Fruit fly (Drosophila melanogaster) whole organism, embryonic: Measurements from ENCODE around the gene Or9a.

ENCODE experiments used
- Abd-B ChIP-seq: fragments of 200-800 bp; sonication (Bioruptor generic); optimal IDR thresholded peaks from 2 replicates; lab custom pipeline; 2018; ENCODE audit warnings: missing biosample characterization, mild to moderate bottlenecking, missing genetic modification characterization, moderate library complexity
- B-H2 ChIP-seq: fragments of 200-800 bp; sonication (Bioruptor generic); optimal IDR thresholded peaks from 2 replicates; lab custom pipeline; 2018; ENCODE audit warnings: missing biosample characterization, mild to moderate bottlenecking, missing genetic modification characterization
- BEAF-32 ChIP-seq: fragments of 200-800 bp; sonication (Bioruptor generic); optimal IDR thresholded peaks from 3 replicates; lab custom pipeline; 2017; ENCODE audit warnings: missing biosample characterization, missing genetic modification characterization, mild to moderate bottlenecking, moderate library complexity, missing genetic modification reagents
- Blimp-1 ChIP-seq: fragments of 200-800 bp; sonication (Bioruptor generic); optimal IDR thresholded peaks from 3 replicates; lab custom pipeline; 2018; ENCODE audit warnings: missing biosample characterization, missing genetic modification characterization, mild to moderate bottlenecking, moderate library complexity, missing genetic modification reagents
- CG10543 ChIP-seq: fragments of 200-800 bp; sonication (Bioruptor generic); optimal IDR thresholded peaks from 3 replicates; lab custom pipeline; 2017; ENCODE audit warnings: missing biosample characterization, mild to moderate bottlenecking, missing genetic modification characterization, moderate library complexity
- CG10959 ChIP-seq: fragments of 200-800 bp; sonication (Bioruptor generic); IDR thresholded peaks from 2 replicates; pipeline ENCODE4 v1.3.6; 2022; ENCODE audit warnings: missing biosample characterization, missing genetic modification characterization
- CG12155 ChIP-seq: fragments of 200-800 bp; sonication (Bioruptor generic); optimal IDR thresholded peaks from 3 replicates; lab custom pipeline; 2016; ENCODE audit warnings: missing biosample characterization, missing genetic modification characterization
- CG12219 ChIP-seq: fragments of 200-800 bp; sonication (Bioruptor generic); optimal IDR thresholded peaks from 3 replicates; lab custom pipeline; 2018; ENCODE audit warnings: missing biosample characterization, mild to moderate bottlenecking, missing genetic modification characterization
- CG13287 ChIP-seq: fragments of 200-800 bp; sonication (Bioruptor generic); IDR thresholded peaks from 2 replicates; pipeline ENCODE4 v1.3.6; 2022; ENCODE audit warnings: missing biosample characterization, missing genetic modification characterization; ENCODE audit not compliant: partially characterized antibody
- CG13296 ChIP-seq: fragments of 200-800 bp; sonication (Bioruptor generic); optimal IDR thresholded peaks from 3 replicates; lab custom pipeline; 2018; ENCODE audit warnings: missing biosample characterization, mild to moderate bottlenecking, missing genetic modification characterization
- CG13624 ChIP-seq: fragments of 200-800 bp; sonication (Bioruptor generic); optimal IDR thresholded peaks from 2 replicates; lab custom pipeline; 2016; ENCODE audit warnings: missing biosample characterization, missing genetic modification characterization
- CG14860 ChIP-seq: fragments of 200-800 bp; sonication (Bioruptor generic); IDR thresholded peaks from 3 replicates; pipeline ENCODE4 v1.3.6; 2022; ENCODE audit warnings: missing biosample characterization, missing genetic modification characterization; ENCODE audit not compliant: partially characterized antibody
- CG1647 ChIP-seq: fragments of 200-800 bp; sonication (Bioruptor generic); optimal IDR thresholded peaks from 3 replicates; lab custom pipeline; 2016; ENCODE audit warnings: missing biosample characterization, missing genetic modification characterization
- CG17612 ChIP-seq: fragments of 200-800 bp; sonication (Bioruptor generic); IDR thresholded peaks from 2 replicates; pipeline ENCODE4 v1.3.6; 2022; ENCODE audit warnings: missing biosample characterization, missing genetic modification characterization
- CG17829 ChIP-seq: fragments of 200-800 bp; optimal IDR thresholded peaks from 2 replicates; lab custom pipeline; 2019; ENCODE audit warnings: missing biosample characterization, mild to moderate bottlenecking, missing genetic modification characterization, moderate library complexity
- CG18619 ChIP-seq: fragments of 200-800 bp; sonication (Bioruptor generic); optimal IDR thresholded peaks from 3 replicates; lab custom pipeline; 2017; ENCODE audit warnings: missing biosample characterization, mild to moderate bottlenecking, missing genetic modification characterization
- CG2116 ChIP-seq: fragments of 200-800 bp; sonication (Bioruptor generic); optimal IDR thresholded peaks from 3 replicates; lab custom pipeline; 2018; ENCODE audit warnings: missing biosample characterization, mild to moderate bottlenecking, missing genetic modification characterization
- CG8924 ChIP-seq: fragments of 200-800 bp; optimal IDR thresholded peaks from 3 replicates; lab custom pipeline; 2019; ENCODE audit warnings: missing biosample characterization, mild to moderate bottlenecking, missing genetic modification characterization, moderate library complexity
- CG9727 ChIP-seq: fragments of 200-800 bp; sonication (Bioruptor generic); optimal IDR thresholded peaks from 3 replicates; lab custom pipeline; 2017; ENCODE audit warnings: missing biosample characterization, mild to moderate bottlenecking, missing genetic modification characterization
- CG9932 ChIP-seq: fragments of 200-800 bp; sonication (Bioruptor generic); IDR thresholded peaks from 2 replicates; pipeline ENCODE4 v1.3.6; 2022; ENCODE audit warnings: missing biosample characterization, missing genetic modification characterization
- Dip3 ChIP-seq: fragments of 200-800 bp; sonication (Bioruptor generic); optimal IDR thresholded peaks from 3 replicates; lab custom pipeline; 2016; ENCODE audit warnings: missing biosample characterization, missing genetic modification characterization
- Hr78 ChIP-seq, 2 experiments: fragments of 200-800 bp in 1 of 2; fragments of >200 bp in 1 of 2; sonication (Bioruptor generic) in 1 of 2; optimal IDR thresholded peaks; 2 replicates each; lab custom pipeline; 2017 to 2019; ENCODE audit warnings: missing biosample characterization in 2 of 2, missing genetic modification characterization in 2 of 2, mild to moderate bottlenecking in 1 of 2, moderate library complexity in 1 of 2
- Kr ChIP-seq: fragments of 200-800 bp; sonication (Bioruptor generic); optimal IDR thresholded peaks from 2 replicates; lab custom pipeline; 2017; ENCODE audit warnings: missing biosample characterization, mild to moderate bottlenecking, missing genetic modification characterization
- NC2β ChIP-seq: fragments of 200-800 bp; sonication (Bioruptor generic); optimal IDR thresholded peaks from 2 replicates; lab custom pipeline; 2016; ENCODE audit warnings: missing biosample characterization, missing genetic modification characterization
- PHDP ChIP-seq: fragments of 200-800 bp; sonication (Bioruptor generic); optimal IDR thresholded peaks from 3 replicates; lab custom pipeline; 2018; ENCODE audit warnings: missing biosample characterization, mild to moderate bottlenecking, missing genetic modification characterization, moderate library complexity
- Spps ChIP-seq: fragments of 200-800 bp; sonication (Bioruptor generic); optimal IDR thresholded peaks from 2 replicates; lab custom pipeline; 2018; ENCODE audit warnings: missing biosample characterization, mild to moderate bottlenecking, missing genetic modification characterization
- Usf ChIP-seq: fragments of 200-800 bp; sonication (Bioruptor generic); optimal IDR thresholded peaks from 2 replicates; lab custom pipeline; 2017; ENCODE audit warnings: missing genotype, missing biosample characterization, missing genetic modification characterization
- al ChIP-seq: fragments of 200-800 bp; sonication (Bioruptor generic); IDR thresholded peaks from 2 replicates; pipeline ENCODE4 v1.3.6; 2022; ENCODE audit warnings: missing biosample characterization, missing genetic modification characterization
- bowl ChIP-seq: fragments of 200-800 bp; sonication (Bioruptor generic); IDR thresholded peaks from 2 replicates; pipeline ENCODE4 v1.3.6; 2022; ENCODE audit warnings: missing biosample characterization, missing genetic modification characterization
- chif ChIP-seq, 2 experiments: fragments of 200-800 bp; sonication (Bioruptor generic); optimal IDR thresholded peaks; 3 replicates each; lab custom pipeline; 2016; ENCODE audit warnings: missing biosample characterization in 2 of 2, missing genetic modification characterization in 2 of 2
- corto ChIP-seq: fragments of 200-800 bp; sonication (Bioruptor generic); optimal IDR thresholded peaks from 2 replicates; lab custom pipeline; 2016; ENCODE audit warnings: missing biosample characterization, mild to moderate bottlenecking, missing genetic modification characterization, moderate library complexity
- ems ChIP-seq: fragments of 200-800 bp; sonication (Bioruptor generic); optimal IDR thresholded peaks from 3 replicates; lab custom pipeline; 2016; ENCODE audit warnings: missing biosample characterization, missing genetic modification characterization
- esg ChIP-seq: fragments of 200-800 bp; sonication (Bioruptor generic); conservative IDR thresholded peaks from 2 replicates; pipeline ENCODE4 v1.3.6; 2022; ENCODE audit warnings: missing biosample characterization, missing genetic modification characterization
- fd96Cb ChIP-seq: fragments of 200-800 bp; sonication (Bioruptor generic); optimal IDR thresholded peaks from 2 replicates; lab custom pipeline; 2018; ENCODE audit warnings: missing biosample characterization, mild to moderate bottlenecking, missing genetic modification characterization, moderate library complexity
- fru ChIP-seq: fragments of >200 bp; optimal IDR thresholded peaks from 2 replicates; lab custom pipeline; 2017
- hkb ChIP-seq, 2 experiments: fragments of 200-800 bp in 1 of 2; fragments of >200 bp in 1 of 2; sonication (Bioruptor generic) in 1 of 2; IDR thresholded peaks in 1 of 2; optimal IDR thresholded peaks in 1 of 2; 2 replicates each; pipeline versions ENCODE4 v1.3.6 to Lab custom; 2017 to 2022; ENCODE audit warnings: missing biosample characterization in 1 of 2, missing genetic modification characterization in 1 of 2
- ind ChIP-seq: fragments of 200-800 bp; sonication (Bioruptor generic); optimal IDR thresholded peaks from 3 replicates; lab custom pipeline; 2016; ENCODE audit warnings: missing biosample characterization, missing genetic modification characterization
- jigr1 ChIP-seq: fragments of 200-800 bp; sonication (Bioruptor generic); IDR thresholded peaks from 3 replicates; pipeline ENCODE4 v1.3.6; 2022; ENCODE audit warnings: missing biosample characterization, missing genetic modification characterization
- jing ChIP-seq: fragments of 200-800 bp; sonication (Bioruptor generic); optimal IDR thresholded peaks from 2 replicates; lab custom pipeline; 2018; ENCODE audit warnings: missing biosample characterization, mild to moderate bottlenecking, missing genetic modification characterization
- klu ChIP-seq: fragments of 200-800 bp; sonication (Bioruptor generic); IDR thresholded peaks from 2 replicates; pipeline ENCODE4 v1.3.6; 2022; ENCODE audit warnings: missing biosample characterization, missing genetic modification characterization
- kni ChIP-seq: fragments of 200-800 bp; sonication (Bioruptor generic); optimal IDR thresholded peaks from 3 replicates; lab custom pipeline; 2017; ENCODE audit warnings: mild to moderate bottlenecking, missing biosample characterization, missing genetic modification reagents, missing genetic modification characterization
- lmd ChIP-seq: fragments of 200-800 bp; sonication (Bioruptor generic); IDR thresholded peaks from 2 replicates; pipeline ENCODE4 v1.3.6; 2022; ENCODE audit warnings: missing biosample characterization, missing genetic modification characterization
- scrt ChIP-seq: fragments of 200-800 bp; sonication (Bioruptor generic); optimal IDR thresholded peaks from 2 replicates; lab custom pipeline; 2018; ENCODE audit warnings: missing biosample characterization, mild to moderate bottlenecking, missing genetic modification characterization, moderate library complexity
- sima ChIP-seq: fragments of 200-800 bp; sonication (Bioruptor generic); optimal IDR thresholded peaks from 2 replicates; lab custom pipeline; 2016; ENCODE audit warnings: missing biosample characterization, missing genetic modification characterization
- sob ChIP-seq: fragments of 200-800 bp; sonication (Bioruptor generic); IDR thresholded peaks from 2 replicates; pipeline ENCODE4 v1.3.6; 2022; ENCODE audit warnings: missing biosample characterization, missing genetic modification characterization
- trh ChIP-seq: fragments of 200-800 bp; sonication (Bioruptor generic); optimal IDR thresholded peaks from 2 replicates; lab custom pipeline; 2016; ENCODE audit warnings: missing biosample characterization, missing genetic modification characterization
- unc-4 ChIP-seq: fragments of 200-800 bp; sonication (Bioruptor generic); IDR thresholded peaks from 2 replicates; pipeline ENCODE4 v1.3.6; 2022; ENCODE audit warnings: missing biosample characterization, missing genetic modification characterization; ENCODE audit not compliant: partially characterized antibody
- vfl ChIP-seq: fragments of 200-800 bp; sonication (Bioruptor generic); optimal IDR thresholded peaks from 2 replicates; lab custom pipeline; 2016; ENCODE audit warnings: missing biosample characterization, missing genetic modification characterization
- zf30C ChIP-seq: fragments of 200-800 bp; sonication (Bioruptor generic); optimal IDR thresholded peaks from 3 replicates; lab custom pipeline; 2018; ENCODE audit warnings: missing biosample characterization, mild to moderate bottlenecking, missing genetic modification characterization

Or9a gene

DNA sequence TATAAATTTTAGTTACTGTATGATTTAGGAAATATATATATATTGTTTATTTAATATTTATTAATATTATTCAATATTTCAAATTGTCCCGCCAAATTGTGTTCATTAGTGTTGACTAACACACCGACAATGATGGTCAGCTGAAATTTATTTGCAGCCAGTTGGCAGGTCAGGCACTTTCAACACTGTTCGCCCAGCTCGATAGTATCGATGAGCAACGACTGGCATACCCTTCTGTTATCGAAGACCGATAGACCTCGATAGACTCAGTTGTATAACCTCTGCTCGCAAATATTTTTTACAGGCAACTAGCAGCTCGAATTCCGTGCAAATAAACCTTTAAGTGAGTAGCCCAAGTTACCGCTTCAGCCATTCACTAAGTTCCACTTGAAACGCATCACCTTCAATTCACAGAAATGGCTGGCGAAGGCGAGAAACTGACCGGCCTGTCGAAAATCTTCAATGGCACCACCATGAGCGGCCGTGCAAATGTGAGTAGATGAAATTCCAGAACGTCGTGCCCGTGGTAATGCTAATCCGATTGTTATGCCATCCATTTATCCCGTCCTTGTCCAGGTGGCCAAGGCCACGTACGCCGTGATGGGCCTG is 1.1 kb upstream of the Or9a start, which contains the start of gene Neb-cGP (continued):
- TF ChIP-seq CG9727 (GFP tag; lab: Kevin White, UChicago), result no peak
- TF ChIP-seq CG1647 (GFP tag; lab: Kevin White, UChicago), result peak; percentile 60
- TF ChIP-seq sima, result no peak
- TF ChIP-seq lmd, result peak; percentile 44; the same call in 1 of the 2 replicates
- TF ChIP-seq Usf (GFP tag; lab: Kevin White, UChicago), result peak; percentile 10
- TF ChIP-seq ems (GFP tag; lab: Kevin White, UChicago), result peak; percentile 41
- TF ChIP-seq fd96Cb (tag; lab: Kevin White, UChicago), result no peak
- TF ChIP-seq CG10543, result peak; percentile 69
- TF ChIP-seq Kr (GFP tag; lab: Kevin White, UChicago), result no peak
- peak; percentile 97 for TF ChIP-seq CG13287 (GFP tag; lab: Robert Waterston, UW)
- TF ChIP-seq CG13624 (GFP tag; lab: Kevin White, UChicago), result peak; percentile 70
- peak; percentile 28 for TF ChIP-seq scrt (GFP tag; lab: Kevin White, UChicago)
- TF ChIP-seq chif (GFP tag; optimal IDR thresholded peaks at IDR 0.05; lab: Kevin White, UChicago), result peak; percentile 31 to 40
- TF ChIP-seq klu (GFP tag; lab: Robert Waterston, UW), result no peak
- TF ChIP-seq hkb (optimal IDR thresholded peaks at IDR 0.05; lab: Kevin White, UChicago), result no peak
- TF ChIP-seq hkb (GFP tag; IDR thresholded peaks at IDR 0.05; lab: Robert Waterston, UW), result peak; percentile 52; the same call in 1 of the 2 replicates
- TF ChIP-seq Blimp-1, result no peak
- TF ChIP-seq ind (GFP tag; lab: Kevin White, UChicago), result peak; percentile 66
- no peak for TF ChIP-seq CG12219 (GFP tag; lab: Kevin White, UChicago)
- no peak for TF ChIP-seq kni (GFP tag; lab: Kevin White, UChicago)
- TF ChIP-seq unc-4 (GFP tag; lab: Robert Waterston, UW), result peak; percentile 96
- no peak for TF ChIP-seq Abd-B (GFP tag; lab: Kevin White, UChicago)
- TF ChIP-seq Spps (tag; lab: Kevin White, UChicago), result no peak
- no peak for TF ChIP-seq CG10959 (GFP tag; lab: Robert Waterston, UW)
- TF ChIP-seq jing (GFP tag; lab: Kevin White, UChicago), result no peak
- TF ChIP-seq CG17829 (tag; lab: Kevin White, UChicago), result peak; percentile 61
- no peak for TF ChIP-seq esg (GFP tag; lab: Robert Waterston, UW)
- no peak for TF ChIP-seq al
- peak; percentile 60 for TF ChIP-seq CG12155 (GFP tag; lab: Kevin White, UChicago)
- no peak for TF ChIP-seq fru
- TF ChIP-seq CG14860 (GFP tag; lab: Robert Waterston, UW), result peak; percentile 88
- peak; percentile 90 for TF ChIP-seq CG9932
- no peak for TF ChIP-seq zf30C (GFP tag; lab: Kevin White, UChicago)
- TF ChIP-seq CG2116 (GFP tag; lab: Kevin White, UChicago), result peak; percentile 88
- peak; percentile 55 for TF ChIP-seq PHDP
- no peak for TF ChIP-seq corto (GFP tag; lab: Kevin White, UChicago)
- TF ChIP-seq BEAF-32 (GFP tag; lab: Kevin White, UChicago), result peak; percentile 92
- TF ChIP-seq CG18619 (GFP tag; lab: Kevin White, UChicago), result peak; percentile 50
- peak; percentile 46 for TF ChIP-seq CG13296 (GFP tag; lab: Kevin White, UChicago)
- TF ChIP-seq Dip3 (GFP tag; lab: Kevin White, UChicago), result peak; percentile 61
- peak; percentile 42 for TF ChIP-seq vfl (GFP tag; lab: Kevin White, UChicago)
- no peak for TF ChIP-seq bowl
- TF ChIP-seq CG8924 (tag; lab: Kevin White, UChicago), result peak; percentile 45
- TF ChIP-seq Hr78 (GFP tag; optimal IDR thresholded peaks at IDR 0.05; lab: Kevin White, UChicago), result no peak
- TF ChIP-seq trh, result no peak
- no peak for TF ChIP-seq jigr1 (GFP tag; lab: Robert Waterston, UW)
- TF ChIP-seq CG17612 (GFP tag; lab: Robert Waterston, UW), result peak; percentile 42; the same call in 1 of the 2 replicates
- peak; percentile 90 for TF ChIP-seq B-H2 (GFP tag; lab: Kevin White, UChicago)
- peak; percentile 75 for TF ChIP-seq sob (GFP tag; lab: Robert Waterston, UW)
- TF ChIP-seq NC2β (GFP tag; lab: Kevin White, UChicago), result peak; percentile 61
